Worm (Caenorhabditis elegans): ENCODE data around the gene srj-33.

DNA sequence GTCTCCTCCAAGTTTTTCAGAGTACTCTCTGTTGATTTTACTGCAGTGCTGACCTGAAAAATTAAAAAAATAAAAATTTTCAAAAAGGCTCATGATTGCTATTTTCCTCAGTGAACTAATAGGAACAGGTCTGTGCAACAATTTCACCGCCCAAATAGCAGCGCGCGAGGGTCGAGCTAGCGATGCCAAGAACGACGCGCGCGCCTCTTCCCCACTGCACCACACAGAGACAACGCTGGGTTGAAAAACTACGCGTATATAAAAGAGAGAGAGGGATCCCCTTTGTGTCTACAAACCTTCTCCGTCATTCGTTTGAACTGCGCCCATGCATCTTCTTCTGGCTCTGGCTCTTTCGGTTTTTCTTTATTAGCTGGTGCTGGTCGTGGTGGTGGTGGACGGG lies 32.8 kb upstream of the srj-33 start:
- TF ChIP-seq ama-1 (optimal IDR thresholded peaks at IDR 0.05) = no peak
- peak in 1 of 2 experiments; percentile 10 for TF ChIP-seq mdl-1 (tag; optimal IDR thresholded peaks at IDR 0.05)

Measured in whole organism, L2 larva.